ENCODE assay signal across 1 fruit fly cellular context in genomic region chrX:3779686-3780407, dm6.
TF ChIP-seq lines count a peak whose summit lies in the region.

No protein-coding gene starts in this region.

TF ChIP-seq in whole organism, embryonic, 481 proteins besides CTCF, POLR2A, EP300 and RAD21 (continued from another document and continues in another):
- TF ChIP-seq gce (GFP tag; IDR thresholded peaks at IDR 0.05; lab: Robert Waterston, UW) (peak; percentile 27; the same call in 1 of the 3 replicates), CG14441 (GFP tag; IDR thresholded peaks at IDR 0.05; lab: Robert Waterston, UW) (no peak), CrebB (tag; optimal IDR thresholded peaks at IDR 0.05; lab: Kevin White, UChicago) (no peak), ftz-f1 (GFP tag; optimal IDR thresholded peaks at IDR 0.05; lab: Kevin White, UChicago) (peak; percentile 17), vvl (GFP tag; IDR thresholded peaks at IDR 0.05; lab: Robert Waterston, UW) (no peak; the same call in 1 of the 2 replicates), dm (GFP tag; optimal IDR thresholded peaks at IDR 0.05; lab: Kevin White, UChicago) (peak; percentile 23), gcm (GFP tag; optimal IDR thresholded peaks at IDR 0.05; lab: Kevin White, UChicago) (no peak), unpg (GFP tag; optimal IDR thresholded peaks at IDR 0.05; lab: Kevin White, UChicago) (no peak), CG17361 (GFP tag; IDR thresholded peaks at IDR 0.05; lab: Robert Waterston, UW) (no peak), sens-2 (GFP tag; IDR thresholded peaks at IDR 0.05; lab: Robert Waterston, UW) (no peak), ase (GFP tag; IDR thresholded peaks at IDR 0.05; lab: Robert Waterston, UW) (peak; percentile 34; the same call in 1 of the 3 replicates), slbo (GFP tag; IDR thresholded peaks at IDR 0.05; lab: Robert Waterston, UW) (peak; percentile 4; the same call in 1 of the 2 replicates), CG3065 (GFP tag; optimal IDR thresholded peaks at IDR 0.05; lab: Kevin White, UChicago) (no peak), D19B (GFP tag; optimal IDR thresholded peaks at IDR 0.05; lab: Kevin White, UChicago) (no peak), B-H2 (GFP tag; optimal IDR thresholded peaks at IDR 0.05; lab: Kevin White, UChicago) (peak; percentile 32), CG17912 (GFP tag; optimal IDR thresholded peaks at IDR 0.05; lab: Kevin White, UChicago) (no peak), CG34376 (GFP tag; optimal IDR thresholded peaks at IDR 0.05; lab: Kevin White, UChicago) (peak; percentile 8), CG12071 (GFP tag; optimal IDR thresholded peaks at IDR 0.05; lab: Kevin White, UChicago) (no peak), trh (GFP tag; optimal IDR thresholded peaks at IDR 0.05; lab: Kevin White, UChicago) (no peak), btn (GFP tag; optimal IDR thresholded peaks at IDR 0.05; lab: Kevin White, UChicago) (no peak), vnd (GFP tag; IDR thresholded peaks at IDR 0.05; lab: Robert Waterston, UW; ENCODE audit: partially characterized antibody) (no peak), crol (GFP tag; IDR thresholded peaks at IDR 0.05; lab: Robert Waterston, UW) (peak; percentile 93), Lhr (GFP tag; optimal IDR thresholded peaks at IDR 0.05; lab: Kevin White, UChicago) (no peak), E2f1 (GFP tag; IDR thresholded peaks at IDR 0.05; lab: Robert Waterston, UW) (no peak), CG32532 (GFP tag; IDR thresholded peaks at IDR 0.05; lab: Robert Waterston, UW) (peak; percentile 66; the same call in 1 of the 2 replicates), CG12659 (GFP tag; optimal IDR thresholded peaks at IDR 0.05; lab: Kevin White, UChicago) (no peak), ab (GFP tag; optimal IDR thresholded peaks at IDR 0.05; lab: Kevin White, UChicago) (no peak), ranshi (GFP tag; IDR thresholded peaks at IDR 0.05; lab: Robert Waterston, UW) (no peak; the same call in 1 of the 2 replicates), CG18262 (tag; optimal IDR thresholded peaks at IDR 0.05; lab: Kevin White, UChicago) (no peak), H15 (GFP tag; IDR thresholded peaks at IDR 0.05; lab: Robert Waterston, UW) (no peak), CG18619 (GFP tag; optimal IDR thresholded peaks at IDR 0.05; lab: Kevin White, UChicago) (no peak), CG17328 (GFP tag; IDR thresholded peaks at IDR 0.05; lab: Robert Waterston, UW) (no peak), CG2199 (GFP tag; IDR thresholded peaks at IDR 0.05; lab: Robert Waterston, UW) (no peak), mirr (GFP tag; optimal IDR thresholded peaks at IDR 0.05; lab: Kevin White, UChicago) (peak; percentile 32), kay (GFP tag; optimal IDR thresholded peaks at IDR 0.05; lab: Kevin White, UChicago) (no peak), zfh1 (GFP tag; IDR thresholded peaks at IDR 0.05; lab: Robert Waterston, UW) (no peak), CG13287 (GFP tag; IDR thresholded peaks at IDR 0.05; lab: Robert Waterston, UW; ENCODE audit: partially characterized antibody) (no peak; the same call in 1 of the 2 replicates), amos (GFP tag; IDR thresholded peaks at IDR 0.05; lab: Robert Waterston, UW; ENCODE audit: partially characterized antibody) (no peak; the same call in 1 of the 2 replicates), CG4328 (GFP tag; optimal IDR thresholded peaks at IDR 0.05; lab: Kevin White, UChicago) (no peak), CG13424 (tag; optimal IDR thresholded peaks at IDR 0.05; lab: Kevin White, UChicago) (no peak), Bgb (GFP tag; IDR thresholded peaks at IDR 0.05; lab: Robert Waterston, UW; ENCODE audit: partially characterized antibody) (no peak), CG8388 (GFP tag; optimal IDR thresholded peaks at IDR 0.05; lab: Kevin White, UChicago) (no peak), CG7357 (GFP tag; IDR thresholded peaks at IDR 0.05; lab: Robert Waterston, UW) (no peak), PHDP (tag; optimal IDR thresholded peaks at IDR 0.05; lab: Kevin White, UChicago) (no peak), grau (tag; optimal IDR thresholded peaks at IDR 0.05; lab: Kevin White, UChicago) (no peak), HLH4C (GFP tag; IDR thresholded peaks at IDR 0.05; lab: Robert Waterston, UW; ENCODE audit: partially characterized antibody) (no peak), HHEX (GFP tag; optimal IDR thresholded peaks at IDR 0.05; lab: Kevin White, UChicago) (no peak), pros (GFP tag; optimal IDR thresholded peaks at IDR 0.05; lab: Kevin White, UChicago) (peak; percentile 91), ash1 (GFP tag; optimal IDR thresholded peaks at IDR 0.05; lab: Kevin White, UChicago) (no peak), Max (GFP tag; optimal IDR thresholded peaks at IDR 0.05; lab: Kevin White, UChicago) (no peak), CG12155 (GFP tag; optimal IDR thresholded peaks at IDR 0.05; lab: Kevin White, UChicago) (peak; percentile 91), slp2 (GFP tag; optimal IDR thresholded peaks at IDR 0.05; lab: Kevin White, UChicago) (no peak), CG2875 (GFP tag; optimal IDR thresholded peaks at IDR 0.05; lab: Kevin White, UChicago) (no peak), CG42726 (GFP tag; IDR thresholded peaks at IDR 0.05; lab: Robert Waterston, UW; ENCODE audit: partially characterized antibody) (no peak; the same call in 1 of the 2 replicates), Gsc (GFP tag; IDR thresholded peaks at IDR 0.05; lab: Robert Waterston, UW) (no peak), pum (GFP tag; optimal IDR thresholded peaks at IDR 0.05; lab: Kevin White, UChicago) (no peak), al (GFP tag; IDR thresholded peaks at IDR 0.05; lab: Robert Waterston, UW) (no peak), NK7.1 (GFP tag; optimal IDR thresholded peaks at IDR 0.05; lab: Kevin White, UChicago) (no peak), nerfin-1 (tag; optimal IDR thresholded peaks at IDR 0.05; lab: Kevin White, UChicago) (peak; percentile 57), Doc3 (GFP tag; IDR thresholded peaks at IDR 0.05; lab: Robert Waterston, UW; ENCODE audit: partially characterized antibody) (no peak), CG3726 (GFP tag; IDR thresholded peaks at IDR 0.05; lab: Robert Waterston, UW) (no peak), Oli (tag; optimal IDR thresholded peaks at IDR 0.05; lab: Kevin White, UChicago) (no peak), Oaz (GFP tag; IDR thresholded peaks at IDR 0.05; lab: Robert Waterston, UW) (no peak), Rfx (GFP tag; IDR thresholded peaks at IDR 0.05; lab: Robert Waterston, UW) (0 out of 2 replicates have a peak, but pooled peaks have one; percentile 21), bcd (GFP tag; optimal IDR thresholded peaks at IDR 0.05; lab: Kevin White, UChicago) (no peak), Fer1 (GFP tag; optimal IDR thresholded peaks at IDR 0.05; lab: Kevin White, UChicago) (peak; percentile 23), CG30403 (GFP tag; optimal IDR thresholded peaks at IDR 0.05; lab: Kevin White, UChicago) (no peak), Camta (GFP tag; optimal IDR thresholded peaks at IDR 0.05; lab: Kevin White, UChicago) (no peak), Mes4 (GFP tag; optimal IDR thresholded peaks at IDR 0.05; lab: Kevin White, UChicago) (no peak), CG4282 (GFP tag; optimal IDR thresholded peaks at IDR 0.05; lab: Kevin White, UChicago) (no peak), ac (GFP tag; optimal IDR thresholded peaks at IDR 0.05; lab: Kevin White, UChicago) (peak; percentile 76), CG34422 (GFP tag; IDR thresholded peaks at IDR 0.05; lab: Robert Waterston, UW) (peak; percentile 54; the same call in 1 of the 3 replicates), CG17568 (GFP tag; optimal IDR thresholded peaks at IDR 0.05; lab: Kevin White, UChicago) (peak; percentile 42), Jarid2 (GFP tag; optimal IDR thresholded peaks at IDR 0.05; lab: Kevin White, UChicago) (no peak), Rx (GFP tag; IDR thresholded peaks at IDR 0.05; lab: Robert Waterston, UW) (no peak), CG17612 (GFP tag; IDR thresholded peaks at IDR 0.05; lab: Robert Waterston, UW) (no peak), CG3847 (GFP tag; IDR thresholded peaks at IDR 0.05; lab: Robert Waterston, UW) (no peak), Nf-YB (GFP tag; optimal IDR thresholded peaks at IDR 0.05; lab: Kevin White, UChicago) (no peak), Deaf1 (tag; optimal IDR thresholded peaks at IDR 0.05; lab: Kevin White, UChicago) (peak; percentile 83), CG16863 (GFP tag; optimal IDR thresholded peaks at IDR 0.05; lab: Kevin White, UChicago) (no peak), Atf3 (GFP tag; optimal IDR thresholded peaks at IDR 0.05; lab: Kevin White, UChicago) (no peak), sqz (GFP tag; optimal IDR thresholded peaks at IDR 0.05; lab: Kevin White, UChicago) (no peak), unc-4 (GFP tag; IDR thresholded peaks at IDR 0.05; lab: Robert Waterston, UW; ENCODE audit: partially characterized antibody) (no peak), C15 (GFP tag; IDR thresholded peaks at IDR 0.05; lab: Robert Waterston, UW) (no peak), twi (tag; optimal IDR thresholded peaks at IDR 0.05; lab: Kevin White, UChicago) (no peak), Awh (GFP tag; IDR thresholded peaks at IDR 0.05; lab: Robert Waterston, UW) (no peak), CG2116 (GFP tag; optimal IDR thresholded peaks at IDR 0.05; lab: Kevin White, UChicago) (no peak), Blimp-1 (GFP tag; optimal IDR thresholded peaks at IDR 0.05; lab: Kevin White, UChicago) (no peak), E2f2 (GFP tag; IDR thresholded peaks at IDR 0.05; lab: Robert Waterston, UW) (no peak), CG10321 (GFP tag; IDR thresholded peaks at IDR 0.05; lab: Robert Waterston, UW) (no peak), tna (GFP tag; IDR thresholded peaks at IDR 0.05; lab: Robert Waterston, UW; ENCODE audit: partially characterized antibody) (no peak; the same call in 1 of the 2 replicates), aop (GFP tag; IDR thresholded peaks at IDR 0.05; lab: Robert Waterston, UW) (no peak), Mad (GFP tag; optimal IDR thresholded peaks at IDR 0.05; lab: Kevin White, UChicago) (no peak), H2.0 (GFP tag; IDR thresholded peaks at IDR 0.05; lab: Robert Waterston, UW) (no peak), CG31388 (GFP tag; optimal IDR thresholded peaks at IDR 0.05; lab: Kevin White, UChicago) (no peak), Elba2 (GFP tag; optimal IDR thresholded peaks at IDR 0.05; lab: Kevin White, UChicago) (no peak), pnt (GFP tag; optimal IDR thresholded peaks at IDR 0.05; lab: Kevin White, UChicago) (no peak), CG14965 (GFP tag; optimal IDR thresholded peaks at IDR 0.05; lab: Kevin White, UChicago; ENCODE audit: borderline replicate concordance) (no peak), BEAF-32 (GFP tag; optimal IDR thresholded peaks at IDR 0.05; lab: Kevin White, UChicago) (no peak), CG18599 (GFP tag; optimal IDR thresholded peaks at IDR 0.05; lab: Kevin White, UChicago) (peak; percentile 33), CG12744 (GFP tag; optimal IDR thresholded peaks at IDR 0.05; lab: Kevin White, UChicago) (no peak), HmgD (GFP tag; optimal IDR thresholded peaks at IDR 0.05; lab: Kevin White, UChicago) (no peak), CG11504 (tag; optimal IDR thresholded peaks at IDR 0.05; lab: Kevin White, UChicago) (no peak), CG7786 (GFP tag; optimal IDR thresholded peaks at IDR 0.05; lab: Kevin White, UChicago) (no peak), jumu (GFP tag; optimal IDR thresholded peaks at IDR 0.05; lab: Kevin White, UChicago) (no peak), fd102C (GFP tag; optimal IDR thresholded peaks at IDR 0.05; lab: Kevin White, UChicago) (no peak), maf-S (GFP tag; optimal IDR thresholded peaks at IDR 0.05; lab: Kevin White, UChicago) (no peak), CG9932 (GFP tag; IDR thresholded peaks at IDR 0.05; lab: Robert Waterston, UW) (no peak), nom (GFP tag; optimal IDR thresholded peaks at IDR 0.05; lab: Kevin White, UChicago) (peak; percentile 74), CG34224 (GFP tag; IDR thresholded peaks at IDR 0.05; lab: Robert Waterston, UW; ENCODE audit: partially characterized antibody) (no peak), ATbp (GFP tag; optimal IDR thresholded peaks at IDR 0.05; lab: Kevin White, UChicago) (no peak), CG10654 (GFP tag; optimal IDR thresholded peaks at IDR 0.05; lab: Kevin White, UChicago) (no peak), luna (GFP tag; optimal IDR thresholded peaks at IDR 0.05; lab: Kevin White, UChicago) (no peak), p53 (GFP tag; optimal IDR thresholded peaks at IDR 0.05; lab: Kevin White, UChicago) (peak; percentile 29), CG1602 (GFP tag; optimal IDR thresholded peaks at IDR 0.05; lab: Kevin White, UChicago) (no peak), zf30C (GFP tag; optimal IDR thresholded peaks at IDR 0.05; lab: Kevin White, UChicago) (peak; percentile 65), zen2 (GFP tag; IDR thresholded peaks at IDR 0.05; lab: Robert Waterston, UW; ENCODE audit: partially characterized antibody) (peak; percentile 51; the same call in 2 of the 3 replicates), CG1603 (tag; optimal IDR thresholded peaks at IDR 0.05; lab: Kevin White, UChicago) (no peak), toy (GFP tag; IDR thresholded peaks at IDR 0.05; lab: Robert Waterston, UW) (no peak), CG10462 (GFP tag; optimal IDR thresholded peaks at IDR 0.05; lab: Kevin White, UChicago) (no peak), GATAe (GFP tag; conservative IDR thresholded peaks at IDR 0.05; lab: Robert Waterston, UW) (no peak), dmrt11E (tag; optimal IDR thresholded peaks at IDR 0.05; lab: Kevin White, UChicago) (no peak), CG5180 (GFP tag; optimal IDR thresholded peaks at IDR 0.05; lab: Kevin White, UChicago) (peak; percentile 89), CG33213 (GFP tag; optimal IDR thresholded peaks at IDR 0.05; lab: Kevin White, UChicago) (peak; percentile 13), Sox102F (GFP tag; optimal IDR thresholded peaks at IDR 0.05; lab: Kevin White, UChicago) (no peak), CG1024 (GFP tag; IDR thresholded peaks at IDR 0.05; lab: Robert Waterston, UW) (no peak), stwl (tag; optimal IDR thresholded peaks at IDR 0.05; lab: Kevin White, UChicago) (no peak), dpn (GFP tag; optimal IDR thresholded peaks at IDR 0.05; lab: Kevin White, UChicago) (peak in 1 of 2 experiments; percentile 24), CG8478 (optimal IDR thresholded peaks at IDR 0.05; lab: Kevin White, UChicago) (no peak), CG17186 (GFP tag; optimal IDR thresholded peaks at IDR 0.05; lab: Kevin White, UChicago) (no peak), CG13624 (GFP tag; optimal IDR thresholded peaks at IDR 0.05; lab: Kevin White, UChicago) (peak; percentile 27), CG9437 (GFP tag; optimal IDR thresholded peaks at IDR 0.05; lab: Kevin White, UChicago) (no peak), esg (GFP tag; conservative IDR thresholded peaks at IDR 0.05; lab: Robert Waterston, UW) (no peak), pb (GFP tag; optimal IDR thresholded peaks at IDR 0.05; lab: Kevin White, UChicago) (peak; percentile 26), CG1832 (GFP tag; optimal IDR thresholded peaks at IDR 0.05; lab: Kevin White, UChicago) (peak; percentile 86)
